Fruit fly (Drosophila melanogaster) whole organism, pupa: ENCODE results near the gene CG17650.

Experiments used
- CG10348 ChIP-seq: fragments of 200-800 bp; sonication (Bioruptor generic); IDR thresholded peaks from 2 replicates; pipeline ENCODE4 v1.3.6; 2022; ENCODE audit warnings: missing biosample characterization, missing genetic modification characterization
- CG17806 ChIP-seq: fragments of 200-800 bp; sonication (Bioruptor generic); optimal IDR thresholded peaks from 2 replicates; lab custom pipeline; 2018; ENCODE audit warnings: missing biosample characterization, mild to moderate bottlenecking, missing genetic modification characterization, moderate library complexity
- Pif1B ChIP-seq: fragments of 200-800 bp; sonication (Bioruptor generic); optimal IDR thresholded peaks from 3 replicates; lab custom pipeline; 2016; ENCODE audit warnings: missing biosample characterization, missing genetic modification characterization

DNA sequence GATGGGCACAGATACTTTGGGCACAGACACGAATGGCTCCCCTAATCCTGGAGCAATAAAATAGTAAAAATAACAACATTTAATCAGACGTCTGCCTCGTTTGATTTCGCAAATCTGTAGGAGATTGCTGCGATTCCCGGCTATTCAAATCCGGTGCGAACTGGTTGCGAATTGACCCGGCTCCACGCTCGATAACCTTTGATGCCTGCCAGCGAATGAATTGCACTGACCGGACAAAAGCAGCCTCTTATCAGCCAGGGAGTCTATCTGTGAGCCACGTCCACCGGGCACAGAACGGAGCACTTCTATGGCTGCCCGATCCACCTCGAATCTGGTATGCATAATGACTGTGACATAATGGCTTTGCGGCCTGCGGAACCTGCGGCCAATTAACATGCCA is 38.9 kb downstream of the CG17650 start:
- no peak for TF ChIP-seq CG10348 (GFP tag; lab: Robert Waterston, UW)
- TF ChIP-seq Pif1B (GFP tag; lab: Kevin White, UChicago): no peak
- TF ChIP-seq CG17806 (tag; lab: Kevin White, UChicago): no peak
